Worm (Caenorhabditis elegans): ENCODE data around the gene mrps-24.

- TF ChIP-seq mep-1 (tag; optimal IDR thresholded peaks at IDR 0.05) (no peak), pha-4 (GFP tag; IDR thresholded peaks at IDR 0.05) (no peak), pha-4 (tag; optimal IDR thresholded peaks at IDR 0.05) (no peak), aly-2 (tag; optimal IDR thresholded peaks at IDR 0.05) (no peak), R02D3.7 (tag; optimal IDR thresholded peaks at IDR 0.05) (no peak), pqm-1 (tag; optimal IDR thresholded peaks at IDR 0.05) (no peak), Y75B8A.6 (GFP tag; IDR thresholded peaks at IDR 0.05) (no peak), snpc-4 (tag; optimal IDR thresholded peaks at IDR 0.05) (no peak), unc-62 (GFP tag; optimal IDR thresholded peaks at IDR 0.05 in 1 of 2) (no peak), unc-62 (tag; optimal IDR thresholded peaks at IDR 0.05) (no peak)
These were observed 13.0 kb downstream of the mrps-24 start, which contains the start of gene C50F7.6 for ce11 chrIV:7722806-7723205.

Measured in whole organism, L4 larva.